Worm (Caenorhabditis elegans) whole organism, L4 larva: ENCODE data around the gene nspc-12.

Experiments used
- F26F4.8 ChIP-seq: fragments of 200-800 bp; sonication (Bioruptor generic); conservative IDR thresholded peaks from 2 replicates; pipeline ENCODE4 v1.3.6; 2022; ENCODE audit warnings: missing genetic modification characterization, missing compliant biosample characterization
- R02D3.7 ChIP-seq: fragments of 150-350 bp; sonication (generic microtip); optimal IDR thresholded peaks from 3 replicates; lab custom pipeline; 2014; ENCODE audit warnings: missing biosample characterization, missing genetic modification characterization
- T26A8.4 ChIP-seq: fragments of 200-800 bp; sonication (Bioruptor generic); IDR thresholded peaks from 2 replicates; pipeline ENCODE4 v1.3.6; 2022; ENCODE audit warnings: missing genetic modification characterization, missing compliant biosample characterization
- Y105C5A.15 ChIP-seq: fragments of 200-800 bp; sonication (Bioruptor generic); IDR thresholded peaks from 2 replicates; pipeline ENCODE4 v1.3.6; 2022; ENCODE audit warnings: missing genetic modification characterization, missing compliant biosample characterization
- Y75B8A.6 ChIP-seq: fragments of 200-800 bp; sonication (Bioruptor generic); IDR thresholded peaks from 2 replicates; pipeline ENCODE4 v1.3.6; 2022; ENCODE audit warnings: missing genetic modification reagents, missing genetic modification characterization, missing compliant biosample characterization
- ceh-44 ChIP-seq: fragments of 200-800 bp; sonication (Bioruptor generic); IDR thresholded peaks from 2 replicates; pipeline ENCODE4 v1.3.6; 2022; ENCODE audit warnings: missing genetic modification reagents, missing genetic modification characterization, missing compliant biosample characterization
- daf-12 ChIP-seq: fragments of 150-350 bp; optimal IDR thresholded peaks from 2 replicates; lab custom pipeline; 2014; ENCODE audit warnings: missing biosample characterization, missing genetic modification reagents, missing genetic modification characterization
- daf-16 ChIP-seq, 3 experiments: sonication (generic microtip); optimal IDR thresholded peaks; 2 replicates each; lab custom pipeline; 2016 to 2017; ENCODE audit warnings: missing genetic modification characterization in 3 of 3, missing genetic modification reagents in 3 of 3, mild to moderate bottlenecking in 2 of 3, missing compliant biosample characterization in 2 of 3, missing biosample characterization in 1 of 3, moderate library complexity in 1 of 3
- daf-19 ChIP-seq: fragments of 200-800 bp; sonication (Bioruptor generic); conservative IDR thresholded peaks from 2 replicates; pipeline ENCODE4 v1.3.6; 2022; ENCODE audit warnings: missing genetic modification characterization, missing compliant biosample characterization
- daf-8 ChIP-seq: fragments of 200-800 bp; sonication (Bioruptor generic); IDR thresholded peaks from 2 replicates; pipeline ENCODE4 v1.3.6; 2022; ENCODE audit warnings: missing genetic modification characterization, missing compliant biosample characterization
- dve-1 ChIP-seq: sonication (generic microtip); optimal IDR thresholded peaks from 2 replicates; lab custom pipeline; 2017; ENCODE audit warnings: antibody characterized with exemption, mild to moderate bottlenecking, missing genetic modification characterization, missing compliant biosample characterization; ENCODE audit not compliant: insufficient read depth
- fkh-10 ChIP-seq: fragments of 150-350 bp; optimal IDR thresholded peaks from 2 replicates; lab custom pipeline; 2014; ENCODE audit warnings: missing biosample characterization, missing genetic modification reagents, missing genetic modification characterization
- hlh-11 ChIP-seq: fragments of 200-800 bp; sonication (Bioruptor generic); optimal IDR thresholded peaks from 2 replicates; lab custom pipeline; 2018; ENCODE audit warnings: mild to moderate bottlenecking, missing genetic modification characterization, missing compliant biosample characterization
- hlh-30 ChIP-seq: sonication (generic microtip); optimal IDR thresholded peaks from 2 replicates; lab custom pipeline; 2017; ENCODE audit warnings: antibody characterized with exemption, mild to moderate bottlenecking, missing genetic modification characterization, missing compliant biosample characterization; ENCODE audit not compliant: insufficient read depth
- jun-1 ChIP-seq: fragments of 150-350 bp; optimal IDR thresholded peaks from 2 replicates; lab custom pipeline; 2014; ENCODE audit warnings: missing biosample characterization, missing genetic modification reagents, missing genetic modification characterization
- lim-7 ChIP-seq: fragments of 200-800 bp; sonication (Bioruptor generic); IDR thresholded peaks from 2 replicates; pipeline ENCODE4 v1.3.6; 2022; ENCODE audit warnings: missing genetic modification characterization, missing compliant biosample characterization
- lin-13 ChIP-seq: fragments of 150-350 bp; optimal IDR thresholded peaks from 2 replicates; lab custom pipeline; 2014; ENCODE audit warnings: missing biosample characterization, missing genetic modification reagents, missing genetic modification characterization
- lin-29 ChIP-seq: fragments of 200-800 bp; sonication (Bioruptor generic); IDR thresholded peaks from 2 replicates; pipeline ENCODE4 v1.3.6; 2022; ENCODE audit warnings: missing genetic modification reagents, missing genetic modification characterization, missing compliant biosample characterization
- madf-9 ChIP-seq: fragments of 200-800 bp; sonication (Bioruptor generic); conservative IDR thresholded peaks from 2 replicates; pipeline ENCODE4 v1.3.6; 2022; ENCODE audit warnings: missing genetic modification reagents, missing genetic modification characterization, missing compliant biosample characterization
- mdl-1 ChIP-seq, 2 experiments: fragments of 150-350 bp in 1 of 2; sonication (generic microtip) in 1 of 2; optimal IDR thresholded peaks; 2 replicates each; lab custom pipeline; 2014 to 2017; ENCODE audit warnings: missing biosample characterization in 2 of 2, missing genetic modification characterization in 2 of 2
- mxl-2 ChIP-seq: fragments of 200-800 bp; sonication (Bioruptor generic); conservative IDR thresholded peaks from 2 replicates; pipeline ENCODE4 v1.3.6; 2022; ENCODE audit warnings: missing genetic modification reagents, missing genetic modification characterization, missing compliant biosample characterization
- nhr-10 ChIP-seq: fragments of 150-350 bp; optimal IDR thresholded peaks from 2 replicates; lab custom pipeline; 2014; ENCODE audit warnings: missing biosample characterization, missing genetic modification characterization
- nhr-111 ChIP-seq: fragments of 200-800 bp; sonication (Bioruptor generic); optimal IDR thresholded peaks from 2 replicates; lab custom pipeline; 2018; ENCODE audit warnings: mild to moderate bottlenecking, missing genetic modification characterization, missing compliant biosample characterization
- nhr-28 ChIP-seq: fragments of 150-350 bp; optimal IDR thresholded peaks from 2 replicates; lab custom pipeline; 2014; ENCODE audit warnings: missing biosample characterization, missing genetic modification characterization
- nhr-41 ChIP-seq: fragments of 200-800 bp; sonication (Bioruptor generic); IDR thresholded peaks from 2 replicates; pipeline ENCODE4 v1.3.6; 2022; ENCODE audit warnings: missing genetic modification reagents, missing genetic modification characterization, missing compliant biosample characterization
- nhr-42 ChIP-seq: fragments of 200-800 bp; sonication (Bioruptor generic); IDR thresholded peaks from 2 replicates; pipeline ENCODE4 v1.3.6; 2022; ENCODE audit warnings: missing genetic modification characterization, missing compliant biosample characterization
- nhr-77 ChIP-seq: fragments of 150-350 bp; optimal IDR thresholded peaks from 2 replicates; lab custom pipeline; 2014; ENCODE audit warnings: missing biosample characterization, missing genetic modification characterization
- spr-3 ChIP-seq: fragments of 200-800 bp; sonication (Bioruptor generic); optimal IDR thresholded peaks from 2 replicates; lab custom pipeline; 2018; ENCODE audit warnings: mild to moderate bottlenecking, missing genetic modification characterization, missing compliant biosample characterization
- tra-1 ChIP-seq: fragments of 200-800 bp; sonication (Bioruptor generic); IDR thresholded peaks from 2 replicates; pipeline ENCODE4 v1.3.6; 2022; ENCODE audit warnings: missing genetic modification reagents, missing genetic modification characterization, missing compliant biosample characterization
- unc-130 ChIP-seq: sonication (generic microtip); optimal IDR thresholded peaks from 2 replicates; lab custom pipeline; 2016; ENCODE audit warnings: missing genetic modification reagents, missing genetic modification characterization, missing compliant biosample characterization
- unc-62 ChIP-seq, 3 experiments: fragments of 150-350 bp in 1 of 3; sonication (generic microtip); optimal IDR thresholded peaks in 2 of 3; peaks in 1 of 3; 1 replicate in 1 of 3; 2 replicates in 2 of 3; lab custom pipeline; 2014 to 2017; ENCODE audit warnings: missing biosample characterization in 3 of 3, missing genetic modification characterization in 3 of 3, missing genetic modification reagents in 3 of 3, missing genotype in 1 of 3
- zip-11 ChIP-seq: fragments of 200-800 bp; sonication (Bioruptor generic); IDR thresholded peaks from 2 replicates; pipeline ENCODE4 v1.3.6; 2022; ENCODE audit warnings: missing genetic modification characterization, missing compliant biosample characterization
- ztf-11 ChIP-seq: fragments of 150-350 bp; optimal IDR thresholded peaks from 2 replicates; lab custom pipeline; 2014; ENCODE audit warnings: missing biosample characterization, missing genetic modification characterization
- ztf-7 ChIP-seq: fragments of 150-350 bp; optimal IDR thresholded peaks from 2 replicates; lab custom pipeline; 2014; ENCODE audit warnings: missing biosample characterization, missing genetic modification characterization

The nspc-12 gene

ce11 chrX:12320737-12321136, 35.7 kb downstream of the nspc-12 start, which contains the start of gene ceh-40:
TSS of gene ceh-40 (minus strand) at chrX:12320777.
- TF ChIP-seq nhr-28 (tag; lab: Kevin White, UChicago) = no peak
- TF ChIP-seq Y105C5A.15 = no peak
- TF ChIP-seq unc-62 (GFP tag; optimal IDR thresholded peaks at IDR 0.05 in 1 of 2; lab: Kevin White, UChicago) = peak in 1 of 2 experiments; percentile 48
- no peak for TF ChIP-seq unc-62 (tag; optimal IDR thresholded peaks at IDR 0.05; lab: Kevin White, UChicago)
- no peak for TF ChIP-seq F26F4.8 (GFP tag; lab: Robert Waterston, UW)

ce11 chrX:12317560-12317959, 38.9 kb downstream of the nspc-12 start:
- no peak for TF ChIP-seq F26F4.8 (GFP tag; lab: Robert Waterston, UW)
- TF ChIP-seq ztf-11 (tag; lab: Kevin White, UChicago) = no peak
- peak in 1 of 2 experiments; percentile 91 for TF ChIP-seq unc-62 (GFP tag; optimal IDR thresholded peaks at IDR 0.05 in 1 of 2; lab: Kevin White, UChicago)
- no peak for TF ChIP-seq unc-62 (tag; optimal IDR thresholded peaks at IDR 0.05; lab: Kevin White, UChicago)

- TF ChIP-seq lin-13 (GFP tag; lab: Kevin White, UChicago) = no peak
- TF ChIP-seq ztf-11 (tag; lab: Kevin White, UChicago) = no peak
- no peak for TF ChIP-seq nhr-77 (tag; lab: Kevin White, UChicago)
- no peak for TF ChIP-seq nhr-41 (GFP tag; lab: Robert Waterston, UW)
- no peak for TF ChIP-seq lim-7 (GFP tag; lab: Robert Waterston, UW)
- no peak for TF ChIP-seq daf-16 (GFP tag; optimal IDR thresholded peaks at IDR 0.05; lab: Kevin White, UChicago)
- TF ChIP-seq daf-16 (tag; optimal IDR thresholded peaks at IDR 0.05; lab: Kevin White, UChicago) = no peak
- TF ChIP-seq ceh-44 (GFP tag; lab: Robert Waterston, UW) = no peak
- no peak for TF ChIP-seq hlh-30 (tag; lab: Kevin White, UChicago)
- no peak for TF ChIP-seq nhr-111
- no peak for TF ChIP-seq daf-12 (tag; lab: Kevin White, UChicago)
- TF ChIP-seq, all 104 proteins: peak for 0
These were observed 41.2 kb downstream of the nspc-12 start, which contains the start of gene xtr-2 for ce11 chrX:12315268-12315667. TSS of gene xtr-2 (plus strand) at chrX:12315568.

- TF ChIP-seq Y75B8A.6 = no peak
- TF ChIP-seq daf-19 = no peak
- TF ChIP-seq unc-62 (GFP tag; optimal IDR thresholded peaks at IDR 0.05 in 1 of 2; lab: Kevin White, UChicago) = peak in 1 of 2 experiments; percentile 79
- TF ChIP-seq unc-62 (tag; optimal IDR thresholded peaks at IDR 0.05; lab: Kevin White, UChicago) = no peak
- no peak for TF ChIP-seq spr-3 (GFP tag; lab: Kevin White, UChicago)
- no peak for TF ChIP-seq fkh-10 (GFP tag; lab: Kevin White, UChicago)
- no peak for TF ChIP-seq zip-11
- peak; percentile 81; the same call in 1 of the 2 replicates for TF ChIP-seq tra-1 (GFP tag; lab: Robert Waterston, UW)
- no peak for TF ChIP-seq R02D3.7 (tag; lab: Kevin White, UChicago)
- TF ChIP-seq jun-1 (tag; lab: Kevin White, UChicago) = no peak
- TF ChIP-seq T26A8.4 = no peak
- TF ChIP-seq unc-130 (GFP tag; lab: Kevin White, UChicago) = no peak
- TF ChIP-seq nhr-77 (tag; lab: Kevin White, UChicago) = no peak
- no peak for TF ChIP-seq ztf-7 (tag; lab: Kevin White, UChicago)
- no peak for TF ChIP-seq daf-8 (GFP tag; lab: Robert Waterston, UW)
These were observed 42.1 kb downstream of the nspc-12 start for ce11 chrX:12314395-12314794.

ce11 chrX:12313779-12314178, 42.7 kb downstream of the nspc-12 start:
- TF ChIP-seq hlh-30 (tag; lab: Kevin White, UChicago) (no peak), lin-29 (no peak), nhr-10 (tag; lab: Kevin White, UChicago) (no peak), madf-9 (0 out of 2 replicates have a peak, but pooled peaks have one; percentile 5), hlh-11 (no peak), mdl-1 (tag; optimal IDR thresholded peaks at IDR 0.05; lab: Kevin White, UChicago) (no peak), nhr-42 (no peak), mxl-2 (GFP tag; lab: Robert Waterston, UW) (peak; percentile 59; the same call in 1 of the 2 replicates), dve-1 (tag; lab: Kevin White, UChicago) (no peak)
